Worm (Caenorhabditis elegans) whole organism, L4 larva: ENCODE measurements around the gene akap-1.

Experiments used
- daf-8 ChIP-seq: fragments of 200-800 bp; sonication (Bioruptor generic); IDR thresholded peaks from 2 replicates; pipeline ENCODE4 v1.3.6; 2022; ENCODE audit warnings: missing genetic modification characterization, missing compliant biosample characterization
- dpl-1 ChIP-seq: fragments of 150-350 bp; optimal IDR thresholded peaks from 2 replicates; lab custom pipeline; 2014; ENCODE audit warnings: missing biosample characterization, missing genetic modification reagents, missing genetic modification characterization
- lin-13 ChIP-seq: fragments of 150-350 bp; optimal IDR thresholded peaks from 2 replicates; lab custom pipeline; 2014; ENCODE audit warnings: missing biosample characterization, missing genetic modification reagents, missing genetic modification characterization
- lin-15B ChIP-seq: fragments of 150-350 bp; sonication (generic microtip); optimal IDR thresholded peaks from 3 replicates; lab custom pipeline; 2014; ENCODE audit warnings: missing biosample characterization, missing genetic modification characterization
- lin-29 ChIP-seq: fragments of 200-800 bp; sonication (Bioruptor generic); IDR thresholded peaks from 2 replicates; pipeline ENCODE4 v1.3.6; 2022; ENCODE audit warnings: missing genetic modification reagents, missing genetic modification characterization, missing compliant biosample characterization
- lin-39 ChIP-seq: fragments of 150-350 bp; optimal IDR thresholded peaks from 2 replicates; lab custom pipeline; 2014; ENCODE audit warnings: missing biosample characterization, missing genetic modification reagents, missing genetic modification characterization
- mep-1 ChIP-seq: fragments of 150-350 bp; sonication (generic microtip); optimal IDR thresholded peaks from 3 replicates; lab custom pipeline; 2014; ENCODE audit warnings: missing biosample characterization, missing genetic modification characterization
- nhr-10 ChIP-seq: fragments of 150-350 bp; optimal IDR thresholded peaks from 2 replicates; lab custom pipeline; 2014; ENCODE audit warnings: missing biosample characterization, missing genetic modification characterization
- nhr-237 ChIP-seq: sonication (generic microtip); optimal IDR thresholded peaks from 2 replicates; lab custom pipeline; 2017; ENCODE audit warnings: missing biosample characterization, missing genetic modification characterization
- zag-1 ChIP-seq: fragments of 150-350 bp; optimal IDR thresholded peaks from 2 replicates; lab custom pipeline; 2014; ENCODE audit warnings: missing biosample characterization, missing genetic modification characterization

DNA sequence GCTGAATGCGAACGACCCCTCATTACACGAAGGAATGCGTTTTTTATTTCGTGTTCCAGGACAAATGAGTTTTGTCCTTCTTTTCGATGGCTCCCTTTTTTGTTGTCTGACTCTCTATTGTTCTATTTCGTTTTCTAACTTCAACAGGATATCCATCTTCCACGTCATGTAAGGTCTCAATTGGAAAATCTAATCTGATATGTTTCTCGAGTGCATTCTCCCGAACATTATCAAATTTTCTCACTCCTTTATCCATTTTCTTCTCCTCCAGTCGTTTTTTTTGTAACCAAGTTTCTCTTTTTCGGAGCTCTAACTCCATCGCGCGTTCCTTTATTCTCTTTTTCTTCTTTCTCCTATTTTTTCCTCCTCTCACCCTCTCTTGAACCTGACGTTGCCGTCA, 2.8 kb upstream of the akap-1 start:
- TF ChIP-seq mep-1 (tag; lab: Kevin White, UChicago) (no peak), lin-15B (tag; lab: Kevin White, UChicago) (no peak), lin-29 (no peak), nhr-10 (tag; lab: Kevin White, UChicago) (no peak), lin-39 (tag; lab: Kevin White, UChicago) (no peak), daf-8 (no peak), dpl-1 (GFP tag; lab: Kevin White, UChicago) (no peak), zag-1 (tag; lab: Kevin White, UChicago) (no peak), nhr-237 (tag; lab: Kevin White, UChicago) (no peak), lin-13 (GFP tag; lab: Kevin White, UChicago) (no peak)
